Fruit fly (Drosophila melanogaster): ENCODE data around the gene CG6813.
A peak's percentile ranks its signal among the peaks of the same experiment; 100 is the strongest.

The CG6813 gene

DNA sequence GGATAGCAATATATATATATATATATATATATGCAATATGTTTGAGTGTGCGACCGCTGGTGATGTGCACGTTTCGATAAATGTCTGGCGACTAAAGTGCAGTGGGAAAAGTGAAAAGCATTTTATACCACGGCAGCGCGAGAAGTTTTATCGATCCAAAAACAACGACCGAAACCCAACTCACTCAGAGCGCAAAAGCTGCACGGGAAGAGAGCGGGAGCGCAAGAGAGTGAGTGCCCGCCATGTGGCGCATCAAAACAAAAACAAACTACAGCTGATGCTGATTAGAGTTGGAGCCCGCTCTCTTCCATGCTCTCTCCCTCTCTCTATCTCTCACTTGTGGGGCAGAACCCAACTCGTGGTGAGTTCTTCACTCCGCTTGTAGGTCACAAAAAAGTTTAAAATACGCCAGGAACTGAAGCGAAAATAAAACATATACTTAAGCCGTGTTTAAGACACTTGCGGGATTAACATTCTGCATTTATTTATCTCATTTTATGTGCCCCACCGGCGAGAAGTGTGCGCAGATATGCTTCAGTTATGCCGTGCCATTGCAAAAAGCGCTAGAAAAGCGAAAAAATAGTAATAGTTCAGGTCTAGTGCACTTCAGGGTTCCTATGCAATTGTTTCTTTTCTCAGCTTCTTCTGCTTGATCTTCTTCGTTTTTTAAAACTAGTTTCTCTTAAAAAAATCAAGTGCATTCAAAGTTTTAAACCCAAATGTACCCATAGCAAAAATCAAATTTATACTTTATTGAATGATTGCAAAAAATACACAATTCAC, 21.6 kb downstream of the CG6813 start (continued):
- TF ChIP-seq gcm (GFP tag; optimal IDR thresholded peaks at IDR 0.05) (peak; percentile 44), Chrac-16 (GFP tag; optimal IDR thresholded peaks at IDR 0.05) (no peak), insv (GFP tag; optimal IDR thresholded peaks at IDR 0.05) (no peak), CG5953 (GFP tag; IDR thresholded peaks at IDR 0.05) (no peak), CG8924 (tag; optimal IDR thresholded peaks at IDR 0.05) (no peak), klu (GFP tag; IDR thresholded peaks at IDR 0.05) (no peak), cato (GFP tag; optimal IDR thresholded peaks at IDR 0.05; ENCODE audit: borderline replicate concordance) (no peak), vvl (GFP tag; IDR thresholded peaks at IDR 0.05) (peak; percentile 60; the same call in 1 of the 2 replicates), CG4617 (GFP tag; optimal IDR thresholded peaks at IDR 0.05; ENCODE audit: borderline replicate concordance) (no peak), sima (GFP tag; optimal IDR thresholded peaks at IDR 0.05) (no peak), fu2 (GFP tag; optimal IDR thresholded peaks at IDR 0.05) (no peak), CG14050 (GFP tag; IDR thresholded peaks at IDR 0.05) (no peak), ttk (GFP tag; IDR thresholded peaks at IDR 0.05) (no peak), CG3281 (GFP tag; optimal IDR thresholded peaks at IDR 0.05) (no peak), CG12155 (GFP tag; optimal IDR thresholded peaks at IDR 0.05) (no peak), CG6254 (GFP tag; optimal IDR thresholded peaks at IDR 0.05) (peak; percentile 40), Hmx (GFP tag; optimal IDR thresholded peaks at IDR 0.05) (no peak), Awh (GFP tag; IDR thresholded peaks at IDR 0.05) (0 out of 2 replicates have a peak, but pooled peaks have one; percentile 26), CG9817 (tag; optimal IDR thresholded peaks at IDR 0.05) (no peak), Nf-YC (tag; optimal IDR thresholded peaks at IDR 0.05) (no peak), CG10462 (GFP tag; optimal IDR thresholded peaks at IDR 0.05) (no peak), Optix (GFP tag; IDR thresholded peaks at IDR 0.05) (no peak), CG30403 (GFP tag; optimal IDR thresholded peaks at IDR 0.05) (no peak), CG15696 (tag; optimal IDR thresholded peaks at IDR 0.05) (no peak), NC2β (GFP tag; optimal IDR thresholded peaks at IDR 0.05) (no peak), B-H2 (GFP tag; optimal IDR thresholded peaks at IDR 0.05) (no peak), ab (GFP tag; optimal IDR thresholded peaks at IDR 0.05) (no peak), CG32532 (GFP tag; IDR thresholded peaks at IDR 0.05) (peak; percentile 68; the same call in 1 of the 2 replicates), E2f2 (GFP tag; IDR thresholded peaks at IDR 0.05) (peak; percentile 17; the same call in 1 of the 2 replicates), zf30C (GFP tag; optimal IDR thresholded peaks at IDR 0.05) (no peak), pum (GFP tag; optimal IDR thresholded peaks at IDR 0.05) (no peak), CkIIα-i1 (GFP tag; IDR thresholded peaks at IDR 0.05) (no peak), ind (GFP tag; optimal IDR thresholded peaks at IDR 0.05) (no peak), CG7963 (GFP tag; IDR thresholded peaks at IDR 0.05; ENCODE audit: partially characterized antibody) (peak; percentile 52; the same call in 2 of the 3 replicates), peb (GFP tag; IDR thresholded peaks at IDR 0.05) (peak; percentile 20; the same call in 1 of the 2 replicates), nerfin-2 (GFP tag; IDR thresholded peaks at IDR 0.05; ENCODE audit: partially characterized antibody) (no peak), crp (GFP tag; optimal IDR thresholded peaks at IDR 0.05) (peak in 1 of 2 experiments; percentile 53), dmrt11E (tag; optimal IDR thresholded peaks at IDR 0.05) (no peak), CG8281 (tag; optimal IDR thresholded peaks at IDR 0.05) (no peak), Pdp1 (GFP tag; optimal IDR thresholded peaks at IDR 0.05) (no peak), ranshi (GFP tag; IDR thresholded peaks at IDR 0.05) (no peak), sug (tag; optimal IDR thresholded peaks at IDR 0.05) (no peak), her (GFP tag; optimal IDR thresholded peaks at IDR 0.05) (no peak), D19A (tag; optimal IDR thresholded peaks at IDR 0.05) (peak; percentile 5), CG17361 (GFP tag; IDR thresholded peaks at IDR 0.05) (no peak), oc (tag; optimal IDR thresholded peaks at IDR 0.05) (peak; percentile 34), CG15073 (GFP tag; optimal IDR thresholded peaks at IDR 0.05) (no peak), CG4854 (GFP tag; optimal IDR thresholded peaks at IDR 0.05) (no peak), HLHmδ (GFP tag; optimal IDR thresholded peaks at IDR 0.05) (peak; percentile 37)

Measured in whole organism, embryonic.